Worm (Caenorhabditis elegans) whole organism, L3 larva: ENCODE measurements around the gene Y4C6B.1.

Experiments used
- ZK546.5 ChIP-seq: sonication (generic microtip); optimal IDR thresholded peaks from 2 replicates; lab custom pipeline; 2017; ENCODE audit warnings: missing biosample characterization, missing genetic modification characterization
- ama-1 ChIP-seq: fragments of 150-350 bp; optimal IDR thresholded peaks from 2 replicates; lab custom pipeline; 2018
- ceh-28 ChIP-seq: fragments of 150-350 bp; optimal IDR thresholded peaks from 2 replicates; lab custom pipeline; 2014; ENCODE audit warnings: missing biosample characterization, missing genetic modification reagents, missing genetic modification characterization
- ceh-82 ChIP-seq: fragments of 150-350 bp; optimal IDR thresholded peaks from 2 replicates; lab custom pipeline; 2014; ENCODE audit warnings: missing biosample characterization, missing genetic modification characterization
- ceh-9 ChIP-seq: sonication (generic microtip); optimal IDR thresholded peaks from 2 replicates; lab custom pipeline; 2018; ENCODE audit warnings: missing biosample characterization, missing genetic modification characterization
- daf-12 ChIP-seq: fragments of 150-350 bp; optimal IDR thresholded peaks from 2 replicates; lab custom pipeline; 2014; ENCODE audit warnings: missing biosample characterization, missing genetic modification reagents, missing genetic modification characterization
- egl-27 ChIP-seq: sonication (generic microtip); optimal IDR thresholded peaks from 4 replicates; lab custom pipeline; 2017; ENCODE audit warnings: missing biosample characterization, missing genetic modification reagents, missing genetic modification characterization
- egl-5 ChIP-seq: fragments of 150-350 bp; optimal IDR thresholded peaks from 2 replicates; lab custom pipeline; 2017; ENCODE audit warnings: missing biosample characterization, missing genetic modification reagents, missing genetic modification characterization, inconsistent platforms
- elt-1 ChIP-seq: fragments of 150-350 bp; optimal IDR thresholded peaks from 2 replicates; lab custom pipeline; 2014; ENCODE audit warnings: missing biosample characterization, missing genetic modification characterization
- elt-2 ChIP-seq: sonication (generic microtip); optimal IDR thresholded peaks from 2 replicates; lab custom pipeline; 2016; ENCODE audit warnings: missing genetic modification reagents, mild to moderate bottlenecking, missing genetic modification characterization, missing compliant biosample characterization
- elt-3 ChIP-seq, 3 experiments: fragments of 150-350 bp in 1 of 3; sonication (generic microtip) in 2 of 3; optimal IDR thresholded peaks; 2 replicates in 2 of 3; 4 replicates in 1 of 3; lab custom pipeline; 2014 to 2017; ENCODE audit warnings: missing biosample characterization in 3 of 3, missing genetic modification characterization in 3 of 3
- eor-1 ChIP-seq, 2 experiments: fragments of 150-350 bp; optimal IDR thresholded peaks; 2 replicates each; lab custom pipeline; 2014 to 2018; ENCODE audit warnings: missing biosample characterization in 2 of 2, missing genetic modification characterization in 2 of 2
- fkh-2 ChIP-seq: fragments of 150-350 bp; optimal IDR thresholded peaks from 2 replicates; lab custom pipeline; 2014; ENCODE audit warnings: missing biosample characterization, missing genetic modification reagents, missing genetic modification characterization
- fos-1 ChIP-seq: fragments of 150-350 bp; optimal IDR thresholded peaks from 2 replicates; lab custom pipeline; 2014; ENCODE audit warnings: missing biosample characterization, missing genetic modification characterization
- hmg-11 ChIP-seq: sonication (generic microtip); optimal IDR thresholded peaks from 2 replicates; lab custom pipeline; 2016; ENCODE audit warnings: missing genetic modification characterization, missing compliant biosample characterization
- lin-15B ChIP-seq: fragments of 150-350 bp; optimal IDR thresholded peaks from 2 replicates; lab custom pipeline; 2014; ENCODE audit warnings: missing biosample characterization, missing genetic modification characterization
- lin-39 ChIP-seq: fragments of 150-350 bp; optimal IDR thresholded peaks from 2 replicates; lab custom pipeline; 2018; ENCODE audit warnings: missing biosample characterization, missing genetic modification reagents, missing genetic modification characterization
- lsy-12 ChIP-seq: sonication (generic microtip); optimal IDR thresholded peaks from 2 replicates; lab custom pipeline; 2016; ENCODE audit warnings: mild to moderate bottlenecking, missing genetic modification characterization, missing compliant biosample characterization
- mdl-1 ChIP-seq: fragments of 150-350 bp; optimal IDR thresholded peaks from 2 replicates; lab custom pipeline; 2014; ENCODE audit warnings: missing biosample characterization, missing genetic modification characterization
- nfya-1 ChIP-seq: sonication (generic microtip); optimal IDR thresholded peaks from 2 replicates; lab custom pipeline; 2017; ENCODE audit warnings: missing genetic modification characterization, mild to moderate bottlenecking, missing compliant biosample characterization, antibody characterized with exemption, moderate library complexity; ENCODE audit not compliant: insufficient read depth
- nhr-11 ChIP-seq: fragments of 150-350 bp; optimal IDR thresholded peaks from 2 replicates; lab custom pipeline; 2014; ENCODE audit warnings: missing biosample characterization, missing genetic modification characterization
- nhr-25 ChIP-seq: sonication (generic microtip); optimal IDR thresholded peaks from 2 replicates; lab custom pipeline; 2017; ENCODE audit warnings: missing biosample characterization, missing genetic modification characterization
- nhr-28 ChIP-seq: fragments of 150-350 bp; optimal IDR thresholded peaks from 2 replicates; lab custom pipeline; 2014; ENCODE audit warnings: missing biosample characterization, missing genetic modification characterization
- nhr-43 ChIP-seq: sonication (generic microtip); optimal IDR thresholded peaks from 2 replicates; lab custom pipeline; 2016; ENCODE audit warnings: mild to moderate bottlenecking, missing genetic modification characterization, missing compliant biosample characterization; ENCODE audit not compliant: poor library complexity, severe bottlenecking
- nhr-67 ChIP-seq: fragments of 150-350 bp; optimal IDR thresholded peaks from 2 replicates; lab custom pipeline; 2014; ENCODE audit warnings: missing biosample characterization, missing genetic modification characterization
- nhr-76 ChIP-seq: fragments of 150-350 bp; sonication (generic microtip); optimal IDR thresholded peaks from 5 replicates; lab custom pipeline; 2014; ENCODE audit warnings: missing biosample characterization, missing genetic modification characterization
- nhr-77 ChIP-seq: fragments of 150-350 bp; optimal IDR thresholded peaks from 2 replicates; lab custom pipeline; 2014; ENCODE audit warnings: missing biosample characterization, missing genetic modification characterization
- pha-4 ChIP-seq: fragments of 150-350 bp; optimal IDR thresholded peaks from 2 replicates; lab custom pipeline; 2014; ENCODE audit warnings: missing biosample characterization, missing genetic modification reagents, missing genetic modification characterization
- pqm-1 ChIP-seq: fragments of 150-350 bp; optimal IDR thresholded peaks from 2 replicates; lab custom pipeline; 2017; ENCODE audit warnings: missing biosample characterization, missing genetic modification characterization, inconsistent platforms
- sea-2 ChIP-seq: fragments of 150-350 bp; sonication (generic microtip); optimal IDR thresholded peaks from 4 replicates; lab custom pipeline; 2014; ENCODE audit warnings: missing biosample characterization, missing genetic modification reagents, missing genetic modification characterization
- snpc-4 ChIP-seq: fragments of 150-350 bp; optimal IDR thresholded peaks from 2 replicates; lab custom pipeline; 2014; ENCODE audit warnings: missing biosample characterization, missing genetic modification characterization
- tbx-2 ChIP-seq: sonication (generic microtip); optimal IDR thresholded peaks from 2 replicates; lab custom pipeline; 2016; ENCODE audit warnings: mild to moderate bottlenecking, missing genetic modification characterization, missing compliant biosample characterization
- unc-39 ChIP-seq: sonication (generic microtip); optimal IDR thresholded peaks from 4 replicates; lab custom pipeline; 2017; ENCODE audit warnings: missing biosample characterization, missing genetic modification characterization
- zag-1 ChIP-seq: fragments of 150-350 bp; optimal IDR thresholded peaks from 2 replicates; lab custom pipeline; 2014; ENCODE audit warnings: missing biosample characterization, missing genetic modification characterization
- ztf-11 ChIP-seq: fragments of 150-350 bp; optimal IDR thresholded peaks from 2 replicates; lab custom pipeline; 2014; ENCODE audit warnings: missing biosample characterization, missing genetic modification characterization
- ztf-4 ChIP-seq: fragments of 150-350 bp; optimal IDR thresholded peaks from 2 replicates; lab custom pipeline; 2014; ENCODE audit warnings: missing biosample characterization, missing genetic modification characterization

Y4C6B.1 gene

DNA sequence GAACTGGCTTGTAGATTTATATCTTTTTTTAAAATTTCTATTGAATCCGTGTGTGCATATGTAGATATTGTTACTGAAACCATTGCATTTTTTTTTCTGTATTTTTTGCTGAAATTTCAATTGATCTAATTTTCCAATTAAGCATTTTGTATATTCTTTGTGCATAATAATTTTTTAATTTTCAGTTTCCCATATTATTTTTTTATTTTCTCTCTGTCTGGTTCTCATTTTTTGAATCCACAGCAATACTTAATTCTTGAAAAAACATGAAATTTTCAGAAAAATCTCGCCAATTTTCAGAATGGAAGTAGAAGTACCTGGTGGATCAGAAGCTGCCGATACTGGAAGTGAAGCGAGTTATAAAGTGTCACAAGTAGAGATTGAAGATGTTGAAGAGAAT is 12.3 kb downstream of the Y4C6B.1 start, which contains the start of gene sand-1:
TSS of gene sand-1 (plus strand) at position 301 of the 400 bp plus-strand sequence.
- TF ChIP-seq fos-1 (tag; lab: Kevin White, UChicago) (no peak), fkh-2 (tag; lab: Kevin White, UChicago) (no peak), nhr-25 (tag; lab: Kevin White, UChicago) (no peak), egl-27 (no peak), elt-2 (tag; lab: Kevin White, UChicago) (no peak), pqm-1 (no peak), elt-3 (tag; optimal IDR thresholded peaks at IDR 0.05; lab: Kevin White, UChicago) (no peak), ceh-9 (tag; lab: Kevin White, UChicago) (no peak), ztf-11 (tag; lab: Kevin White, UChicago) (no peak), unc-39 (tag; lab: Kevin White, UChicago) (no peak), snpc-4 (no peak), lsy-12 (tag; lab: Kevin White, UChicago) (no peak), nhr-28 (tag; lab: Kevin White, UChicago) (no peak), lin-15B (tag; lab: Kevin White, UChicago) (no peak), nhr-77 (no peak), nhr-67 (tag; lab: Kevin White, UChicago) (no peak), nfya-1 (tag; lab: Kevin White, UChicago) (no peak), hmg-11 (no peak), pha-4 (no peak)
- TF ChIP-seq, all 47 proteins: peak for 0

DNA sequence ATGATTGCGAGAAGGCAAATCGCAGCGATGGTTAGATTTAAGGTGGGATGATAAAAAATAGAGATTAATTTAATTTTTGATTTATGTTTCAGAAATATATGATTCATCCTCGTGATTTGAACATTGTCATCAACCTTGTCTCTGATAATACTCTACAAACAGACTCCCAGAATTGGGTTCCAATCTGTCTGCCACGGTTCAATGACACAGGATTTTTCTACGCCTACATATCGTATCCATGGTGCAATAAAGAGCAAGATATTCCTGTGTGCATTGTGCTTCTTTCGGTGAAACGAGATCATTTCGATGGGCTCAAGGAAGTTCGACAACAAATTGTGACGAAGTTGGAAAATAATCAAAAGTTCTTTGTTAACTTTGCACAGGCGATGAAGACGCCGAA is 13.6 kb downstream of the Y4C6B.1 start:
- TF ChIP-seq ama-1: peak; percentile 50
- TF ChIP-seq elt-2 (tag; lab: Kevin White, UChicago): no peak

DNA sequence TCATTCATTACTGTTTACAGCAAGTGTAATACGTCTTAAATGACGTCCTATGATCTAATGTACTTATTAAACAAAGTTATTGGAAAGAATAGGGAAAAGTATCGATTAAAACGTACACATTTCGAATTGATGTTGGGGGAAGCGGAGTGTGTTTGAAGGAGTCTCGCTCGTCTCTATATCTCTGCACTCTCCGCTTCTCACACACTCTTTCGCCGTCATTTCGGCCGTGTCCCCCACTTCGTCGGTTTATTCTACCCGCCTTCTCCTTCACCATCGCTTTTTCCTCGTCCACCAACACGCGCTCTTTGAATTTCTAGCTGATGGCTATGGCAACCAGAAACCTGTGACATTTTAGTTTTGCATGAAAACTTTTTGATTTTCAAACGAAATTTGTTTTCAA is 14.6 kb downstream of the Y4C6B.1 start:
- TF ChIP-seq lin-15B (tag; lab: Kevin White, UChicago): peak; percentile 70
- TF ChIP-seq ama-1: peak; percentile 60
- no peak for TF ChIP-seq nhr-11
- TF ChIP-seq ztf-11 (tag; lab: Kevin White, UChicago): no peak
- no peak for TF ChIP-seq sea-2
- peak; percentile 58 for TF ChIP-seq nhr-25 (tag; lab: Kevin White, UChicago)
- no peak for TF ChIP-seq elt-3 (tag; optimal IDR thresholded peaks at IDR 0.05; lab: Kevin White, UChicago)
- no peak for TF ChIP-seq zag-1 (tag; lab: Kevin White, UChicago)
- peak; percentile 53 for TF ChIP-seq hmg-11
- TF ChIP-seq nfya-1 (tag; lab: Kevin White, UChicago): peak; percentile 39
- TF ChIP-seq pha-4: peak; percentile 37
- peak; percentile 31 for TF ChIP-seq lin-39 (tag; lab: Kevin White, UChicago)
- no peak for TF ChIP-seq pqm-1
- peak; percentile 25 for TF ChIP-seq elt-2 (tag; lab: Kevin White, UChicago)
- TF ChIP-seq tbx-2 (tag; lab: Kevin White, UChicago): no peak
- TF ChIP-seq ceh-28: peak; percentile 70

DNA sequence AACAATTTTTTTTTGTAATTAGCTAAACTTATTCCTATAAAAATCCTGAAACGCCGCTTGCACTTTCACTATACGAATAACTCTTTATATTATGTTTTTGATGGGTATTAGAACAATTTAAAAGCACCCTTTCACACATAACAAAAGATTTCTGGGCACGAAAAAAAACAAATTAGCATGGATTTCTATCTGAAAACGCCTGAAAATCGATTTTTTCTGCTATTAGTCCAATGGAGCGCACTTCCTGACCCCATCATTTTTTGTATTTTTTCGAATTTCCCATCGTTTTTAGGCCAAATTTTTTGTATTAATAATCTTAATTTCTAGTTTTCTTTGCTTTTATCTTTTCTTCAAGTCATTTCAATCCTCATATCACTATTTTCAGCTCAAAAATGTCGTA is 15.1 kb downstream of the Y4C6B.1 start, which contains the start of gene F41H10.3:
TSS of gene F41H10.3 (plus strand) at position 388 of the 400 bp plus-strand sequence.
- TF ChIP-seq mdl-1 (no peak), nhr-43 (tag; lab: Kevin White, UChicago) (no peak), pqm-1 (no peak), daf-12 (tag; lab: Kevin White, UChicago) (no peak), ZK546.5 (no peak), ceh-82 (tag; lab: Kevin White, UChicago) (no peak), elt-1 (no peak), ztf-4 (tag; lab: Kevin White, UChicago) (no peak), elt-3 (tag; optimal IDR thresholded peaks at IDR 0.05; lab: Kevin White, UChicago) (no peak), nfya-1 (tag; lab: Kevin White, UChicago) (no peak), egl-5 (tag; lab: Kevin White, UChicago) (no peak), fkh-2 (tag; lab: Kevin White, UChicago) (no peak), eor-1 (tag; optimal IDR thresholded peaks at IDR 0.05; lab: Kevin White, UChicago) (no peak), fos-1 (tag; lab: Kevin White, UChicago) (no peak), ztf-11 (tag; lab: Kevin White, UChicago) (no peak), nhr-76 (tag; lab: Kevin White, UChicago) (no peak), egl-27 (no peak), ama-1 (no peak), nhr-28 (tag; lab: Kevin White, UChicago) (no peak), nhr-25 (tag; lab: Kevin White, UChicago) (no peak)
